Worm (Caenorhabditis elegans) whole organism, mixed stage, embryonic: Measurements from ENCODE around the gene nhr-147.

Source experiments
- M03D4.4 ChIP-seq: sonication (generic microtip); optimal IDR thresholded peaks from 2 replicates; lab custom pipeline; 2017; ENCODE audit warnings: mild to moderate bottlenecking, missing genetic modification characterization, missing compliant biosample characterization
- bed-3 ChIP-seq: fragments of 200-800 bp; sonication (Bioruptor generic); optimal IDR thresholded peaks from 3 replicates; lab custom pipeline; 2018; ENCODE audit warnings: mild to moderate bottlenecking, missing genetic modification characterization, moderate library complexity, missing compliant biosample characterization
- blmp-1 ChIP-seq: fragments of 150-350 bp; optimal IDR thresholded peaks from 2 replicates; lab custom pipeline; 2014; ENCODE audit warnings: missing biosample characterization, missing genetic modification characterization
- ceh-39 ChIP-seq: fragments of 150-350 bp; optimal IDR thresholded peaks from 2 replicates; lab custom pipeline; 2014; ENCODE audit warnings: missing biosample characterization, missing genetic modification characterization
- ceh-43 ChIP-seq: fragments of 200-800 bp; sonication (Bioruptor generic); optimal IDR thresholded peaks from 2 replicates; lab custom pipeline; 2018; ENCODE audit warnings: mild to moderate bottlenecking, missing genetic modification characterization, moderate library complexity, missing compliant biosample characterization
- ceh-83 ChIP-seq: fragments of 200-800 bp; sonication (Bioruptor generic); optimal IDR thresholded peaks from 2 replicates; lab custom pipeline; 2018; ENCODE audit warnings: mild to moderate bottlenecking, missing genetic modification characterization, missing compliant biosample characterization
- ces-1 ChIP-seq: fragments of 150-350 bp; optimal IDR thresholded peaks from 2 replicates; lab custom pipeline; 2014; ENCODE audit warnings: missing biosample characterization, missing genetic modification reagents, missing genetic modification characterization
- cnd-1 ChIP-seq: fragments of 200-800 bp; sonication (Bioruptor generic); optimal IDR thresholded peaks from 2 replicates; lab custom pipeline; 2018; ENCODE audit warnings: mild to moderate bottlenecking, missing genetic modification characterization, missing compliant biosample characterization
- ham-2 ChIP-seq: fragments of 200-800 bp; sonication (Bioruptor generic); optimal IDR thresholded peaks from 2 replicates; lab custom pipeline; 2018; ENCODE audit warnings: mild to moderate bottlenecking, missing genetic modification characterization, missing compliant biosample characterization
- hlh-1 ChIP-seq: fragments of 150-350 bp; optimal IDR thresholded peaks from 2 replicates; lab custom pipeline; 2014; ENCODE audit warnings: missing biosample characterization, missing genetic modification reagents, missing genetic modification characterization
- lin-13 ChIP-seq: fragments of 150-350 bp; optimal IDR thresholded peaks from 2 replicates; lab custom pipeline; 2014; ENCODE audit warnings: missing biosample characterization, missing genetic modification characterization
- lin-32 ChIP-seq: fragments of 200-800 bp; sonication (Bioruptor generic); optimal IDR thresholded peaks from 2 replicates; lab custom pipeline; 2018; ENCODE audit warnings: mild to moderate bottlenecking, missing genetic modification characterization, missing compliant biosample characterization
- lsy-2 ChIP-seq: fragments of 150-350 bp; optimal IDR thresholded peaks from 2 replicates; lab custom pipeline; 2014; ENCODE audit warnings: missing biosample characterization, missing genetic modification characterization
- mab-5 ChIP-seq: fragments of 150-350 bp; optimal IDR thresholded peaks from 2 replicates; lab custom pipeline; 2014; ENCODE audit warnings: missing biosample characterization, missing genetic modification characterization
- mep-1 ChIP-seq: fragments of 150-350 bp; optimal IDR thresholded peaks from 2 replicates; lab custom pipeline; 2017; ENCODE audit warnings: missing biosample characterization, missing genetic modification reagents, missing genetic modification characterization, inconsistent platforms
- mls-2 ChIP-seq: sonication (generic microtip); optimal IDR thresholded peaks from 2 replicates; lab custom pipeline; 2016; ENCODE audit warnings: mild to moderate bottlenecking, missing genetic modification characterization, moderate library complexity, missing compliant biosample characterization
- nhr-2 ChIP-seq: fragments of 150-350 bp; optimal IDR thresholded peaks from 2 replicates; lab custom pipeline; 2014; ENCODE audit warnings: missing biosample characterization, missing genetic modification characterization
- nhr-237 ChIP-seq: fragments of 150-350 bp; optimal IDR thresholded peaks from 2 replicates; lab custom pipeline; 2014; ENCODE audit warnings: missing biosample characterization, missing genetic modification characterization
- nhr-76 ChIP-seq: sonication (generic microtip); optimal IDR thresholded peaks from 2 replicates; lab custom pipeline; 2017; ENCODE audit warnings: missing biosample characterization, missing genetic modification characterization
- pha-4 ChIP-seq: fragments of 150-350 bp; optimal IDR thresholded peaks from 2 replicates; lab custom pipeline; 2018; ENCODE audit warnings: missing biosample characterization, missing genetic modification reagents, missing genetic modification characterization
- sem-2 ChIP-seq: fragments of 200-800 bp; sonication (Bioruptor generic); optimal IDR thresholded peaks from 2 replicates; lab custom pipeline; 2018; ENCODE audit warnings: mild to moderate bottlenecking, missing genetic modification characterization, missing compliant biosample characterization
- snpc-4 ChIP-seq: fragments of 150-350 bp; optimal IDR thresholded peaks from 2 replicates; lab custom pipeline; 2014; ENCODE audit warnings: missing biosample characterization, missing genetic modification characterization
- tbx-8 ChIP-seq: fragments of 200-800 bp; sonication (Bioruptor generic); optimal IDR thresholded peaks from 2 replicates; lab custom pipeline; 2018; ENCODE audit warnings: mild to moderate bottlenecking, missing genetic modification characterization, moderate library complexity, missing compliant biosample characterization
- unc-120 ChIP-seq: sonication (generic microtip); optimal IDR thresholded peaks from 2 replicates; lab custom pipeline; 2017; ENCODE audit warnings: missing genetic modification characterization, missing compliant biosample characterization; ENCODE audit not compliant: poor library complexity, severe bottlenecking
- unc-39 ChIP-seq: fragments of 150-350 bp; optimal IDR thresholded peaks from 2 replicates; lab custom pipeline; 2014; ENCODE audit warnings: missing biosample characterization, missing genetic modification characterization
- unc-62 ChIP-seq: fragments of 150-350 bp; optimal IDR thresholded peaks from 2 replicates; lab custom pipeline; 2014; ENCODE audit warnings: missing biosample characterization, missing genetic modification reagents, missing genetic modification characterization
- zip-8 ChIP-seq: fragments of 150-350 bp; optimal IDR thresholded peaks from 2 replicates; lab custom pipeline; 2014; ENCODE audit warnings: missing biosample characterization, missing genetic modification characterization
- ztf-11 ChIP-seq: fragments of 150-350 bp; optimal IDR thresholded peaks from 2 replicates; lab custom pipeline; 2014; ENCODE audit warnings: missing biosample characterization, missing genetic modification characterization

The nhr-147 gene

ce11 chrV:7341942-7342341 is 3.7 kb upstream of the nhr-147 start, which contains the start of the genes nhr-263 and nhr-148:
TSS of gene nhr-263 (minus strand) at chrV:7342042.
TSS of gene nhr-148 (plus strand) at chrV:7342156.
- TF ChIP-seq ceh-39 (tag; lab: Kevin White, UChicago), result no peak
- no peak for TF ChIP-seq nhr-76 (tag; lab: Kevin White, UChicago)
- TF ChIP-seq nhr-2 (tag; lab: Kevin White, UChicago), result no peak
- TF ChIP-seq blmp-1 (tag; lab: Kevin White, UChicago), result no peak
- TF ChIP-seq bed-3 (GFP tag; lab: Kevin White, UChicago), result no peak
- TF ChIP-seq ham-2 (GFP tag; lab: Kevin White, UChicago), result no peak
- no peak for TF ChIP-seq ceh-43 (GFP tag; lab: Kevin White, UChicago)
- TF ChIP-seq M03D4.4 (tag; lab: Kevin White, UChicago), result no peak
- no peak for TF ChIP-seq unc-62 (GFP tag; lab: Kevin White, UChicago)
- no peak for TF ChIP-seq cnd-1 (tag; lab: Kevin White, UChicago)
- TF ChIP-seq, all 35 proteins: peak for 0

- TF ChIP-seq nhr-76 (tag; lab: Kevin White, UChicago), result no peak
- TF ChIP-seq cnd-1 (tag; lab: Kevin White, UChicago), result no peak
- no peak for TF ChIP-seq lsy-2 (tag; lab: Kevin White, UChicago)
These were observed 2.1 kb upstream of the nhr-147 start, which contains the start of gene srh-244 for ce11 chrV:7343522-7343921. TSS of gene srh-244 (plus strand) at chrV:7343822.

- TF ChIP-seq zip-8 (tag; lab: Kevin White, UChicago), result peak; percentile 53
- no peak for TF ChIP-seq unc-120 (tag; lab: Kevin White, UChicago)
- no peak for TF ChIP-seq ceh-43 (GFP tag; lab: Kevin White, UChicago)
- TF ChIP-seq hlh-1 (tag; lab: Kevin White, UChicago), result no peak
- no peak for TF ChIP-seq lin-32 (GFP tag; lab: Kevin White, UChicago)
- no peak for TF ChIP-seq mab-5 (tag; lab: Kevin White, UChicago)
- no peak for TF ChIP-seq lsy-2 (tag; lab: Kevin White, UChicago)
- TF ChIP-seq ceh-83 (GFP tag; lab: Kevin White, UChicago), result no peak
These were observed 3.9 kb downstream of the nhr-147 start, which contains the start of gene nhr-149 for ce11 chrV:7349541-7349940. TSS of gene nhr-149 (minus strand) at chrV:7349641.

ce11 chrV:7352186-7353053 is 6.8 kb downstream of the nhr-147 start, which contains the start of the genes srh-231 and srh-275:
TSS of gene srh-231 (minus strand) at chrV:7352236.
TSS of gene srh-275 (plus strand) at chrV:7353003.
- TF ChIP-seq bed-3 (GFP tag; lab: Kevin White, UChicago), result no peak
- TF ChIP-seq snpc-4, result no peak
- TF ChIP-seq ceh-43 (GFP tag; lab: Kevin White, UChicago), result no peak
- TF ChIP-seq ztf-11 (tag; lab: Kevin White, UChicago), result no peak
- TF ChIP-seq mep-1 (tag; lab: Kevin White, UChicago), result no peak
- TF ChIP-seq tbx-8 (GFP tag; lab: Kevin White, UChicago), result no peak
- no peak for TF ChIP-seq ham-2 (GFP tag; lab: Kevin White, UChicago)
- TF ChIP-seq ceh-39 (tag; lab: Kevin White, UChicago), result no peak
- no peak for TF ChIP-seq unc-62 (GFP tag; lab: Kevin White, UChicago)
- no peak for TF ChIP-seq mab-5 (tag; lab: Kevin White, UChicago)
- no peak for TF ChIP-seq nhr-2 (tag; lab: Kevin White, UChicago)
- TF ChIP-seq, all 35 proteins: peak for 0

- TF ChIP-seq pha-4 (tag; lab: Kevin White, UChicago) (no peak), sem-2 (GFP tag; lab: Kevin White, UChicago) (no peak), mab-5 (tag; lab: Kevin White, UChicago) (no peak), bed-3 (GFP tag; lab: Kevin White, UChicago) (no peak), ztf-11 (tag; lab: Kevin White, UChicago) (no peak), blmp-1 (tag; lab: Kevin White, UChicago) (no peak), mls-2 (tag; lab: Kevin White, UChicago) (no peak), zip-8 (tag; lab: Kevin White, UChicago) (no peak), nhr-237 (tag; lab: Kevin White, UChicago) (no peak), lsy-2 (tag; lab: Kevin White, UChicago) (no peak), snpc-4 (no peak), ces-1 (GFP tag; lab: Kevin White, UChicago) (no peak), unc-39 (no peak), ceh-83 (GFP tag; lab: Kevin White, UChicago) (no peak), lin-13 (no peak)
These were observed 8.0 kb downstream of the nhr-147 start for ce11 chrV:7353602-7354001.
